Fruit fly (Drosophila melanogaster) whole organism, embryonic: ENCODE results near the gene shv.

Source experiments
- Ada2b ChIP-seq: fragments of 200-800 bp; sonication (Bioruptor generic); IDR thresholded peaks from 2 replicates; pipeline ENCODE4 v1.3.6; 2022; ENCODE audit warnings: missing biosample characterization, missing genetic modification characterization
- BtbVII ChIP-seq: fragments of 200-800 bp; sonication (Bioruptor generic); optimal IDR thresholded peaks from 3 replicates; lab custom pipeline; 2017; ENCODE audit warnings: missing biosample characterization, mild to moderate bottlenecking, missing genetic modification characterization
- CG10274 ChIP-seq: fragments of 200-800 bp; sonication (Bioruptor generic); optimal IDR thresholded peaks from 3 replicates; lab custom pipeline; 2017; ENCODE audit warnings: missing biosample characterization, mild to moderate bottlenecking, missing genetic modification characterization
- CG10654 ChIP-seq: fragments of 200-800 bp; sonication (Bioruptor generic); optimal IDR thresholded peaks from 2 replicates; lab custom pipeline; 2016; ENCODE audit warnings: missing biosample characterization, missing genetic modification characterization
- CG10959 ChIP-seq: fragments of 200-800 bp; sonication (Bioruptor generic); IDR thresholded peaks from 2 replicates; pipeline ENCODE4 v1.3.6; 2022; ENCODE audit warnings: missing biosample characterization, missing genetic modification characterization
- CG13775 ChIP-seq: fragments of 200-800 bp; sonication (Bioruptor generic); optimal IDR thresholded peaks from 3 replicates; lab custom pipeline; 2017; ENCODE audit warnings: missing biosample characterization, mild to moderate bottlenecking, missing genetic modification characterization
- CG17186 ChIP-seq: fragments of 200-800 bp; sonication (Bioruptor generic); optimal IDR thresholded peaks from 3 replicates; lab custom pipeline; 2017; ENCODE audit warnings: missing biosample characterization, missing genetic modification reagents, missing genetic modification characterization
- CG17385 ChIP-seq: fragments of 200-800 bp; sonication (Bioruptor generic); optimal IDR thresholded peaks from 3 replicates; lab custom pipeline; 2018; ENCODE audit warnings: missing biosample characterization, mild to moderate bottlenecking, missing genetic modification characterization
- CG18011 ChIP-seq: fragments of 200-800 bp; sonication (Bioruptor generic); optimal IDR thresholded peaks from 2 replicates; lab custom pipeline; 2017; ENCODE audit warnings: missing biosample characterization, missing genetic modification characterization, mild to moderate bottlenecking, moderate library complexity, missing genotype
- CG18262 ChIP-seq: fragments of 200-800 bp; optimal IDR thresholded peaks from 3 replicates; lab custom pipeline; 2019; ENCODE audit warnings: missing biosample characterization, mild to moderate bottlenecking, missing genetic modification characterization, moderate library complexity
- CG18619 ChIP-seq: fragments of 200-800 bp; sonication (Bioruptor generic); optimal IDR thresholded peaks from 3 replicates; lab custom pipeline; 2017; ENCODE audit warnings: missing biosample characterization, mild to moderate bottlenecking, missing genetic modification characterization
- CG2129 ChIP-seq: fragments of 200-800 bp; sonication (Bioruptor generic); IDR thresholded peaks from 2 replicates; pipeline ENCODE4 v1.3.6; 2022; ENCODE audit warnings: missing biosample characterization, missing genetic modification characterization; ENCODE audit not compliant: partially characterized antibody
- CG2199 ChIP-seq: fragments of 200-800 bp; sonication (Bioruptor generic); IDR thresholded peaks from 3 replicates; pipeline ENCODE4 v1.3.6; 2022; ENCODE audit warnings: missing biosample characterization, missing genetic modification characterization
- CG2678 ChIP-seq: fragments of 200-800 bp; sonication (Bioruptor generic); optimal IDR thresholded peaks from 3 replicates; lab custom pipeline; 2019; ENCODE audit warnings: missing biosample characterization, mild to moderate bottlenecking, missing genetic modification characterization, moderate library complexity
- CG4730 ChIP-seq: fragments of 200-800 bp; sonication (Bioruptor generic); IDR thresholded peaks from 2 replicates; pipeline ENCODE4 v1.3.6; 2022; ENCODE audit warnings: missing biosample characterization, missing genetic modification characterization
- CG6791 ChIP-seq: fragments of 200-800 bp; sonication (Bioruptor generic); IDR thresholded peaks from 3 replicates; pipeline ENCODE4 v1.3.6; 2022; ENCODE audit warnings: missing biosample characterization, missing genetic modification characterization; ENCODE audit not compliant: partially characterized antibody
- CG7357 ChIP-seq: fragments of 200-800 bp; sonication (Bioruptor generic); IDR thresholded peaks from 3 replicates; pipeline ENCODE4 v1.3.6; 2022; ENCODE audit warnings: missing biosample characterization, missing genetic modification characterization
- CG8478 ChIP-seq: fragments of >200 bp; optimal IDR thresholded peaks from 2 replicates; lab custom pipeline; 2018
- CG9609 ChIP-seq: fragments of 200-800 bp; sonication (Bioruptor generic); optimal IDR thresholded peaks from 3 replicates; lab custom pipeline; 2016; ENCODE audit warnings: missing biosample characterization, missing genetic modification characterization
- Camta ChIP-seq: fragments of 200-800 bp; sonication (Bioruptor generic); optimal IDR thresholded peaks from 2 replicates; lab custom pipeline; 2016; ENCODE audit warnings: missing biosample characterization, missing genetic modification characterization
- CrebB ChIP-seq: fragments of 200-800 bp; sonication (Bioruptor generic); optimal IDR thresholded peaks from 3 replicates; lab custom pipeline; 2018; ENCODE audit warnings: missing biosample characterization, mild to moderate bottlenecking, missing genetic modification characterization
- Dbx ChIP-seq: fragments of 200-800 bp; sonication (Bioruptor generic); IDR thresholded peaks from 3 replicates; pipeline ENCODE4 v1.3.6; 2022; ENCODE audit warnings: missing biosample characterization, missing genetic modification characterization
- Dip3 ChIP-seq: fragments of 200-800 bp; sonication (Bioruptor generic); optimal IDR thresholded peaks from 3 replicates; lab custom pipeline; 2016; ENCODE audit warnings: missing biosample characterization, missing genetic modification characterization
- E2f1 ChIP-seq: fragments of 200-800 bp; sonication (Bioruptor generic); IDR thresholded peaks from 2 replicates; pipeline ENCODE4 v1.3.6; 2022; ENCODE audit warnings: missing biosample characterization, missing genetic modification characterization
- ERR ChIP-seq: fragments of 200-800 bp; sonication (Bioruptor generic); optimal IDR thresholded peaks from 2 replicates; lab custom pipeline; 2016; ENCODE audit warnings: missing biosample characterization, missing genetic modification characterization
- Ets97D ChIP-seq: fragments of 200-800 bp; sonication (Bioruptor generic); optimal IDR thresholded peaks from 3 replicates; lab custom pipeline; 2016; ENCODE audit warnings: missing biosample characterization, missing genetic modification characterization
- HLH54F ChIP-seq: fragments of 200-800 bp; sonication (Bioruptor generic); optimal IDR thresholded peaks from 3 replicates; lab custom pipeline; 2016; ENCODE audit warnings: missing biosample characterization, missing genetic modification characterization
- Hr3 ChIP-seq: fragments of 200-800 bp; sonication (Bioruptor generic); optimal IDR thresholded peaks from 3 replicates; lab custom pipeline; 2016; ENCODE audit warnings: missing biosample characterization, missing genetic modification characterization
- Hr39 ChIP-seq: fragments of >200 bp; optimal IDR thresholded peaks from 2 replicates; lab custom pipeline; 2017
- Myb ChIP-seq: fragments of 200-800 bp; sonication (Bioruptor generic); optimal IDR thresholded peaks from 2 replicates; lab custom pipeline; 2016; ENCODE audit warnings: missing biosample characterization, missing genetic modification characterization
- Poxn ChIP-seq: fragments of 200-800 bp; sonication (Bioruptor generic); IDR thresholded peaks from 2 replicates; pipeline ENCODE4 v1.3.6; 2022; ENCODE audit warnings: missing biosample characterization, missing genetic modification characterization
- Sin3A ChIP-seq: fragments of >200 bp; optimal IDR thresholded peaks from 2 replicates; lab custom pipeline; 2018
- Sry-β ChIP-seq: fragments of 200-800 bp; sonication (Bioruptor generic); optimal IDR thresholded peaks from 2 replicates; lab custom pipeline; 2018; ENCODE audit warnings: missing biosample characterization, mild to moderate bottlenecking, missing genetic modification characterization, moderate library complexity
- TFAM ChIP-seq: fragments of 200-800 bp; sonication (Bioruptor generic); optimal IDR thresholded peaks from 2 replicates; lab custom pipeline; 2017; ENCODE audit warnings: missing biosample characterization, missing genetic modification characterization, inconsistent platforms
- YL-1 ChIP-seq: fragments of 200-800 bp; sonication (Bioruptor generic); optimal IDR thresholded peaks from 3 replicates; lab custom pipeline; 2017; ENCODE audit warnings: missing biosample characterization, mild to moderate bottlenecking, missing genetic modification characterization
- ase ChIP-seq: fragments of 200-800 bp; sonication (Bioruptor generic); IDR thresholded peaks from 3 replicates; pipeline ENCODE4 v1.3.6; 2022; ENCODE audit warnings: missing biosample characterization, missing genetic modification characterization
- br ChIP-seq: fragments of >200 bp; optimal IDR thresholded peaks from 2 replicates; lab custom pipeline; 2017
- crp ChIP-seq, 2 experiments: fragments of 200-800 bp; sonication (Bioruptor generic); optimal IDR thresholded peaks; 2 replicates in 1 of 2; 3 replicates in 1 of 2; lab custom pipeline; 2017; ENCODE audit warnings: missing biosample characterization in 2 of 2, missing genetic modification characterization in 2 of 2, mild to moderate bottlenecking in 1 of 2, moderate library complexity in 1 of 2
- dysf ChIP-seq: fragments of 200-800 bp; sonication (Bioruptor generic); IDR thresholded peaks from 3 replicates; pipeline ENCODE4 v1.3.6; 2022; ENCODE audit warnings: missing biosample characterization, missing genetic modification characterization
- ewg ChIP-seq: fragments of 200-800 bp; sonication (Bioruptor generic); optimal IDR thresholded peaks from 3 replicates; lab custom pipeline; 2017; ENCODE audit warnings: mild to moderate bottlenecking, missing biosample characterization, missing genetic modification reagents, missing genetic modification characterization
- h ChIP-seq: fragments of >200 bp; optimal IDR thresholded peaks from 2 replicates; lab custom pipeline; 2017
- ind ChIP-seq: fragments of 200-800 bp; sonication (Bioruptor generic); optimal IDR thresholded peaks from 3 replicates; lab custom pipeline; 2016; ENCODE audit warnings: missing biosample characterization, missing genetic modification characterization
- ken ChIP-seq: fragments of 200-800 bp; sonication (Bioruptor generic); IDR thresholded peaks from 3 replicates; pipeline ENCODE4 v1.3.6; 2022; ENCODE audit warnings: missing biosample characterization, missing genetic modification characterization
- lmd ChIP-seq: fragments of 200-800 bp; sonication (Bioruptor generic); IDR thresholded peaks from 2 replicates; pipeline ENCODE4 v1.3.6; 2022; ENCODE audit warnings: missing biosample characterization, missing genetic modification characterization
- nerfin-2 ChIP-seq: fragments of 200-800 bp; sonication (Bioruptor generic); IDR thresholded peaks from 2 replicates; pipeline ENCODE4 v1.3.6; 2022; ENCODE audit warnings: missing biosample characterization, missing genetic modification characterization; ENCODE audit not compliant: partially characterized antibody
- otp ChIP-seq: fragments of 200-800 bp; sonication (Bioruptor generic); IDR thresholded peaks from 3 replicates; pipeline ENCODE4, ENCODE4 v1.3.6; 2022; ENCODE audit warnings: missing biosample characterization, missing genetic modification characterization
- pan ChIP-seq, 4 experiments: fragments of >200 bp in 3 of 4; fragments of 200-800 bp in 1 of 4; sonication (Bioruptor generic) in 1 of 4; optimal IDR thresholded peaks in 3 of 4; IDR thresholded peaks in 1 of 4; 2 replicates each; pipeline versions ENCODE4 v1.3.6 to Lab custom; 2017 to 2022; ENCODE audit warnings: missing biosample characterization in 2 of 4, missing genetic modification characterization in 2 of 4, mixed read lengths in 1 of 4
- pb ChIP-seq: fragments of 200-800 bp; sonication (Bioruptor generic); optimal IDR thresholded peaks from 3 replicates; lab custom pipeline; 2016; ENCODE audit warnings: missing biosample characterization, missing genetic modification characterization
- pnt ChIP-seq: fragments of 200-800 bp; sonication (Bioruptor generic); optimal IDR thresholded peaks from 3 replicates; lab custom pipeline; 2016; ENCODE audit warnings: missing biosample characterization, missing genetic modification characterization
- sqz ChIP-seq: fragments of 200-800 bp; sonication (Bioruptor generic); optimal IDR thresholded peaks from 3 replicates; lab custom pipeline; 2018; ENCODE audit warnings: missing biosample characterization, mild to moderate bottlenecking, missing genetic modification characterization
- unpg ChIP-seq: fragments of 200-800 bp; sonication (Bioruptor generic); optimal IDR thresholded peaks from 3 replicates; lab custom pipeline; 2018; ENCODE audit warnings: missing biosample characterization, mild to moderate bottlenecking, missing genetic modification characterization, moderate library complexity
- wdn ChIP-seq: fragments of 200-800 bp; sonication (Bioruptor generic); IDR thresholded peaks from 2 replicates; pipeline ENCODE4 v1.3.6; 2022; ENCODE audit warnings: missing biosample characterization, missing genetic modification characterization

The shv gene

DNA sequence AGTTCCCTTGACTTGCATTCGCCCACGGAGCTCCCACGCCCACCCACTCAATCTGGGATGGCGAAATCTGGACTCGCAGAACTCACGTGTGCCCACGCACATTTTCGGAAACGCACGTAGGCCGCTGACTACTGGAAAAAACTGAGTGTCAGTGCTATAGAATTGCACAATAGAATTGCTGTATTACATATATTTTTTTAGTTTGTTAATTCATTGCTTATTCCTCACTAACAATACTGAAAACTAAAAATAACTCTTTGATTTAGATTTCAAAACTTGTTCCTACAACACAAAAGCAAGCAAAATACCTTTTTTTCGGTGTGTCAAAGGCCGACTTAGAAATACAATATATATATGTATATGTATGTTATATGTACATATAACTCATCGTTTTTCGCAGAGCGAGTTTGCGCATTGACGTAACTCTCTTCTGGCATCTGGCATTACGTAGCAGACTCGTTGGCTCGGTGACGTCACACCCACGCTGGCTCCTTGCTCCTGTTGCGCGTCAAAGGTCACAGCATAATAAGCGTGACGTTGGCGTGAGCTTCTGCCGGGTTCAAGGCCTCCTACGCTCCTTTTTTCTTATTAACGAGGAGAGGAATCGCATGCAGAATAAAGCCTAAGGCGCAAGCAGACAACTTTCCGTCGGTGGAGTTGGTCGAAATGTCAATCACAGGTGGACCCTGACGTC lies 29.0 kb downstream of the shv start (continued):
- TF ChIP-seq CG18262 (tag; lab: Kevin White, UChicago) (peak; percentile 56), CrebB (peak; percentile 22), lmd (no peak), CG10274 (GFP tag; lab: Kevin White, UChicago) (peak; percentile 56), nerfin-2 (GFP tag; lab: Robert Waterston, UW) (no peak), CG7357 (GFP tag; lab: Robert Waterston, UW) (peak; percentile 74), CG8478 (no peak), Camta (GFP tag; lab: Kevin White, UChicago) (peak; percentile 59), CG18619 (GFP tag; lab: Kevin White, UChicago) (peak; percentile 88), pan (optimal IDR thresholded peaks at IDR 0.05; lab: Kevin White, UChicago) (no peak), pan (GFP tag; optimal IDR thresholded peaks at IDR 0.05 in 1 of 2, IDR thresholded peaks at IDR 0.05 in 1 of 2) (no peak), ERR (GFP tag; lab: Kevin White, UChicago) (peak; percentile 47), Hr39 (no peak), Myb (peak; percentile 51), ken (GFP tag; lab: Robert Waterston, UW) (no peak), TFAM (GFP tag; lab: Kevin White, UChicago) (no peak), h (lab: Kevin White, UChicago) (no peak), CG9609 (GFP tag; lab: Kevin White, UChicago) (peak; percentile 52), dysf (no peak), CG2678 (tag; lab: Kevin White, UChicago) (peak; percentile 91), CG13775 (GFP tag; lab: Kevin White, UChicago) (peak; percentile 78), CG17186 (no peak), CG4730 (GFP tag; lab: Robert Waterston, UW) (no peak), sqz (GFP tag; lab: Kevin White, UChicago) (peak; percentile 51), YL-1 (GFP tag; lab: Kevin White, UChicago) (peak; percentile 58), CG2199 (GFP tag; lab: Robert Waterston, UW) (no peak), Hr3 (GFP tag; lab: Kevin White, UChicago) (peak; percentile 65), wdn (GFP tag; lab: Robert Waterston, UW) (no peak), pnt (peak; percentile 35), CG6791 (GFP tag; lab: Robert Waterston, UW) (no peak), pb (GFP tag; lab: Kevin White, UChicago) (peak; percentile 47), ase (no peak), Ada2b (GFP tag; lab: Robert Waterston, UW) (no peak), ind (GFP tag; lab: Kevin White, UChicago) (peak; percentile 82), CG18011 (GFP tag; lab: Kevin White, UChicago) (peak; percentile 71), crp (GFP tag; optimal IDR thresholded peaks at IDR 0.05; lab: Kevin White, UChicago) (peak in 1 of 2 experiments; percentile 6), CG17385 (GFP tag; lab: Kevin White, UChicago) (peak; percentile 81), Dbx (GFP tag; lab: Robert Waterston, UW) (no peak), CG2129 (no peak), Sry-β (GFP tag; lab: Kevin White, UChicago) (no peak), Dip3 (GFP tag; lab: Kevin White, UChicago) (peak; percentile 71), otp (GFP tag; lab: Robert Waterston, UW) (no peak), CG10959 (GFP tag; lab: Robert Waterston, UW) (no peak), ewg (GFP tag; lab: Kevin White, UChicago) (peak; percentile 68), CG10654 (GFP tag; lab: Kevin White, UChicago) (peak; percentile 71), Poxn (GFP tag; lab: Robert Waterston, UW) (no peak), Sin3A (lab: Kevin White, UChicago) (no peak), E2f1 (GFP tag; lab: Robert Waterston, UW) (no peak), HLH54F (GFP tag; lab: Kevin White, UChicago) (peak; percentile 76), unpg (GFP tag; lab: Kevin White, UChicago) (peak; percentile 84), Ets97D (GFP tag; lab: Kevin White, UChicago) (peak; percentile 25), BtbVII (GFP tag; lab: Kevin White, UChicago) (peak; percentile 84), br (lab: Kevin White, UChicago) (no peak)
